Worm (Caenorhabditis elegans) whole organism, L2 larva: ENCODE results near the gene srbc-45.

ENCODE experiments used
- ZK546.5 ChIP-seq: sonication (generic microtip); optimal IDR thresholded peaks from 2 replicates; lab custom pipeline; 2017; ENCODE audit warnings: missing biosample characterization, missing genetic modification characterization
- ama-1 ChIP-seq: fragments of 150-350 bp; optimal IDR thresholded peaks from 2 replicates; lab custom pipeline; 2018; ENCODE audit warnings: inconsistent platforms
- fos-1 ChIP-seq: fragments of 150-350 bp; optimal IDR thresholded peaks from 2 replicates; lab custom pipeline; 2014; ENCODE audit warnings: missing biosample characterization, missing genetic modification characterization
- lin-39 ChIP-seq: fragments of 150-350 bp; optimal IDR thresholded peaks from 2 replicates; lab custom pipeline; 2014; ENCODE audit warnings: missing biosample characterization, missing genetic modification reagents, missing genetic modification characterization
- skn-1 ChIP-seq: sonication (generic microtip); optimal IDR thresholded peaks from 2 replicates; lab custom pipeline; 2017; ENCODE audit warnings: missing biosample characterization, missing genetic modification characterization
- sma-3 ChIP-seq: sonication (generic microtip); optimal IDR thresholded peaks from 2 replicates; lab custom pipeline; 2016; ENCODE audit warnings: missing genetic modification reagents, missing genetic modification characterization, missing compliant biosample characterization
- snpc-4 ChIP-seq: fragments of 150-350 bp; optimal IDR thresholded peaks from 2 replicates; lab custom pipeline; 2014; ENCODE audit warnings: missing biosample characterization, missing genetic modification characterization
- unc-62 ChIP-seq: fragments of 150-350 bp; optimal IDR thresholded peaks from 2 replicates; lab custom pipeline; 2014; ENCODE audit warnings: missing biosample characterization, missing genetic modification reagents, missing genetic modification characterization
- ztf-11 ChIP-seq: sonication (generic microtip); optimal IDR thresholded peaks from 2 replicates; lab custom pipeline; 2017; ENCODE audit warnings: missing biosample characterization, missing genetic modification characterization

DNA sequence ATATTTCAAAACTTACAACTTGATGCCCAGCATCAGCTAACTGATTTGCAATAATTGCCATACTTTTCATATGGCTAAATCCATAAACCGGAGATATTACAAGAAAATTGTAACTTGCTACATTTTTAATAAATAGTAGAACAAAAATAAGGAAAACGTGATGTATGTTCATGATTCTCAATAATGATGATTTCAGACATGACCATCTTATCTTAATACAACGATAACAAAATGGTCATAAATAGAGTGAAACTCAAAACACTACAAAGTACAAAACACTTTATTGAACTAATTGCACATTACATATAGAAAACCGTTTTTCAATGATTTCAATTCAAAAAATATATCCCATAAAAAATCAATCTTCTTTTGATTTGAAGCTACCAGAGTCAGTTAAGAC lies 10.6 kb upstream of the srbc-45 start, which contains the start of gene ugt-5:
- TF ChIP-seq fos-1 (peak; percentile 8), lin-39 (no peak), ama-1 (lab: Kevin White, UChicago) (no peak), snpc-4 (tag; lab: Kevin White, UChicago) (no peak), ztf-11 (no peak), ZK546.5 (tag; lab: Kevin White, UChicago) (no peak), sma-3 (GFP tag; lab: Kevin White, UChicago) (no peak), unc-62 (GFP tag; lab: Kevin White, UChicago) (no peak), skn-1 (tag; lab: Kevin White, UChicago) (peak; percentile 78)
